Worm (Caenorhabditis elegans) whole organism, L2 larva: ENCODE data around the gene npp-21.

ENCODE experiments used
- ceh-82 ChIP-seq: fragments of 150-350 bp; optimal IDR thresholded peaks from 2 replicates; lab custom pipeline; 2014; ENCODE audit warnings: missing biosample characterization, missing genetic modification characterization
- elt-3 ChIP-seq: sonication (generic microtip); optimal IDR thresholded peaks from 2 replicates; lab custom pipeline; 2017; ENCODE audit warnings: missing biosample characterization, missing genetic modification characterization
- nhr-77 ChIP-seq: fragments of 150-350 bp; optimal IDR thresholded peaks from 2 replicates; lab custom pipeline; 2014; ENCODE audit warnings: missing biosample characterization, missing genetic modification characterization

DNA sequence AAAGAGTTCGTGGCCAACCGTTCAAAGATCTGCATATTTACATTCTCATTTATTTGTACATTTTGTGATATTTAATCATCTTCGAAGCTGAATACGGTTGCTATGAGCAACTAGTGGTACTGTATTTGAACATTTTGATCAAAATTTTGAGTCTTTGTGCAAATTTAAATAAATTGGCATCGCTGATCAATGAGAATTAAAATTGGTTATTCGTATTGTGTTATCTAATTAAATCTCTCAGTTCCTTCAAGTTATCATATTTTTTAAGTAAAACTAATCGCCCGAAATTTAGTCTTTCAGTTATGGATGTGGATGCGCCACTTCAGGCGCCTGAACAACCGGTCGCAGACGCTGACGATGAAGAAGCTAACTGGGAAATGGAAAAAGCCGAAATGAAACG is at the start of gene npp-21:
- no peak for TF ChIP-seq ceh-82 (tag; lab: Kevin White, UChicago)
- no peak for TF ChIP-seq nhr-77 (tag; lab: Kevin White, UChicago)
- no peak for TF ChIP-seq elt-3 (tag; lab: Kevin White, UChicago)
